Worm (Caenorhabditis elegans): ENCODE measurements around the gene ora-1.

- peak; percentile 56 for TF ChIP-seq ama-1 (optimal IDR thresholded peaks at IDR 0.05)
- peak; percentile 64 for TF ChIP-seq pqm-1 (tag; optimal IDR thresholded peaks at IDR 0.05)
- no peak for TF ChIP-seq nhr-11 (tag; optimal IDR thresholded peaks at IDR 0.05)
- TF ChIP-seq fkh-10 (GFP tag; optimal IDR thresholded peaks at IDR 0.05), result no peak
- TF ChIP-seq daf-12 (tag; optimal IDR thresholded peaks at IDR 0.05), result no peak
- TF ChIP-seq fos-1 (tag; optimal IDR thresholded peaks at IDR 0.05), result no peak
- no peak for TF ChIP-seq nhr-237 (tag; optimal IDR thresholded peaks at IDR 0.05)
- TF ChIP-seq nhr-76 (tag; optimal IDR thresholded peaks at IDR 0.05), result no peak
- no peak for TF ChIP-seq unc-62 (GFP tag; optimal IDR thresholded peaks at IDR 0.05)
- TF ChIP-seq eor-1 (tag; optimal IDR thresholded peaks at IDR 0.05), result no peak
- TF ChIP-seq nhr-77 (tag; optimal IDR thresholded peaks at IDR 0.05), result no peak
- TF ChIP-seq elt-2 (tag; optimal IDR thresholded peaks at IDR 0.05), result peak; percentile 88
- no peak for TF ChIP-seq zag-1 (tag; optimal IDR thresholded peaks at IDR 0.05)
Observed at ce11 chrIV:8028372-8028771, 50.7 kb downstream of the ora-1 start.
